ENCODE assay signal across 1 fruit fly cellular context in the genomic region with DNA sequence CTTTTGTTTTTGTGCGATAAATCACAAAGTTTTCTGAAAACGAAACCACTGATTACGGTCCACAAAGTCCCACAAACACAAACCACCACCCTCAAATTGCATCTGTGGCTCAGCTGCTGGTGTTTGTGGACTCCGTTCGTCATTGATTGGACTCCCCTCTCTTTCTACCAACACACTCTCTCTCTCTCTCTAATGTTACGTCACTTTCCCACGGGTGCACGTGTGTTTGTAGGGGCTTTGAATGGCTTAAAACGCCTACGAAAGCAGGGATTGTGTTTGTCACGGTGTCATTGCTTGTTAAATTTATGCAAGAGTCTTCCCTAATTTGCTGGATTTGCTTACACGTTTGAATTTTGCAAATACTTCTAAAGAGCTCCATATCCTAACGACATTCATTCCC.
TF ChIP-seq lines count a peak whose summit lies in the region.

No protein-coding gene starts in this region.

TF ChIP-seq in whole organism, embryonic, 481 proteins besides CTCF, POLR2A, EP300 and RAD21 (continued from another document):
- peak in 1 of 2 experiments; percentile 93 for TF ChIP-seq Pdp1 (GFP tag; optimal IDR thresholded peaks at IDR 0.05; lab: Kevin White, UChicago)
- TF ChIP-seq cg (GFP tag; optimal IDR thresholded peaks at IDR 0.05; lab: Kevin White, UChicago), result peak; percentile 40
- TF ChIP-seq bcd (GFP tag; optimal IDR thresholded peaks at IDR 0.05; lab: Kevin White, UChicago), result no peak
- no peak for TF ChIP-seq crc (GFP tag; optimal IDR thresholded peaks at IDR 0.05; lab: Kevin White, UChicago)
- TF ChIP-seq insv (GFP tag; optimal IDR thresholded peaks at IDR 0.05; lab: Kevin White, UChicago), result no peak
- TF ChIP-seq CG18011 (GFP tag; optimal IDR thresholded peaks at IDR 0.05; lab: Kevin White, UChicago), result no peak
